Fruit fly (Drosophila melanogaster) whole organism, embryonic: ENCODE data around the gene CG46467.

Experiments
- Adf1 ChIP-seq: fragments of 200-800 bp; sonication (Bioruptor generic); IDR thresholded peaks from 2 replicates; pipeline ENCODE4 v1.3.6; 2022; ENCODE audit warnings: missing biosample characterization, missing genetic modification characterization
- Awh ChIP-seq: fragments of 200-800 bp; sonication (Bioruptor generic); IDR thresholded peaks from 2 replicates; pipeline ENCODE4, ENCODE4 v1.3.6; 2022; ENCODE audit warnings: missing biosample characterization, missing genetic modification characterization
- CG10431 ChIP-seq: fragments of 200-800 bp; sonication (Bioruptor generic); optimal IDR thresholded peaks from 3 replicates; lab custom pipeline; 2018; ENCODE audit warnings: missing biosample characterization, mild to moderate bottlenecking, missing genetic modification characterization
- CG11560 ChIP-seq: fragments of 200-800 bp; sonication (Bioruptor generic); IDR thresholded peaks from 3 replicates; pipeline ENCODE4 v1.3.6; 2022; ENCODE audit warnings: missing biosample characterization, missing genetic modification characterization
- CG12104 ChIP-seq: fragments of 200-800 bp; sonication (Bioruptor generic); optimal IDR thresholded peaks from 3 replicates; lab custom pipeline; 2016; ENCODE audit warnings: missing biosample characterization, missing genetic modification characterization
- CG13894 ChIP-seq: fragments of 200-800 bp; sonication (Bioruptor generic); optimal IDR thresholded peaks from 3 replicates; lab custom pipeline; 2018; ENCODE audit warnings: missing biosample characterization, mild to moderate bottlenecking, missing genetic modification characterization, moderate library complexity
- CG14965 ChIP-seq: fragments of 200-800 bp; sonication (Bioruptor generic); optimal IDR thresholded peaks from 2 replicates; lab custom pipeline; 2016; ENCODE audit warnings: missing biosample characterization, missing genetic modification characterization, borderline replicate concordance
- CG16813 ChIP-seq: fragments of 200-800 bp; sonication (Bioruptor generic); IDR thresholded peaks from 3 replicates; pipeline ENCODE4 v1.3.6; 2022; ENCODE audit warnings: missing biosample characterization, missing genetic modification characterization; ENCODE audit not compliant: partially characterized antibody
- CG17186 ChIP-seq: fragments of 200-800 bp; sonication (Bioruptor generic); optimal IDR thresholded peaks from 3 replicates; lab custom pipeline; 2017; ENCODE audit warnings: missing biosample characterization, missing genetic modification reagents, missing genetic modification characterization
- CG18011 ChIP-seq: fragments of 200-800 bp; sonication (Bioruptor generic); optimal IDR thresholded peaks from 2 replicates; lab custom pipeline; 2017; ENCODE audit warnings: missing biosample characterization, missing genetic modification characterization, mild to moderate bottlenecking, moderate library complexity, missing genotype
- CG2129 ChIP-seq: fragments of 200-800 bp; sonication (Bioruptor generic); IDR thresholded peaks from 2 replicates; pipeline ENCODE4 v1.3.6; 2022; ENCODE audit warnings: missing biosample characterization, missing genetic modification characterization; ENCODE audit not compliant: partially characterized antibody
- CG3065 ChIP-seq: fragments of 200-800 bp; sonication (Bioruptor generic); optimal IDR thresholded peaks from 2 replicates; lab custom pipeline; 2016; ENCODE audit warnings: missing biosample characterization, missing genetic modification characterization
- CG3281 ChIP-seq: fragments of 200-800 bp; sonication (Bioruptor generic); optimal IDR thresholded peaks from 3 replicates; lab custom pipeline; 2017; ENCODE audit warnings: missing biosample characterization, mild to moderate bottlenecking, missing genetic modification characterization
- CG34422 ChIP-seq: fragments of 200-800 bp; sonication (Bioruptor generic); IDR thresholded peaks from 3 replicates; pipeline ENCODE4 v1.3.6; 2022; ENCODE audit warnings: missing biosample characterization, missing genetic modification characterization
- CG6175 ChIP-seq: fragments of 200-800 bp; sonication (Bioruptor generic); IDR thresholded peaks from 3 replicates; pipeline ENCODE4 v1.3.6; 2022; ENCODE audit warnings: missing biosample characterization, missing genetic modification characterization
- CG6791 ChIP-seq: fragments of 200-800 bp; sonication (Bioruptor generic); IDR thresholded peaks from 3 replicates; pipeline ENCODE4 v1.3.6; 2022; ENCODE audit warnings: missing biosample characterization, missing genetic modification characterization; ENCODE audit not compliant: partially characterized antibody
- CG8281 ChIP-seq: fragments of 200-800 bp; sonication (Bioruptor generic); optimal IDR thresholded peaks from 2 replicates; lab custom pipeline; 2018; ENCODE audit warnings: missing biosample characterization, mild to moderate bottlenecking, missing genetic modification characterization, moderate library complexity
- CG8388 ChIP-seq: fragments of 200-800 bp; sonication (Bioruptor generic); optimal IDR thresholded peaks from 2 replicates; lab custom pipeline; 2019; ENCODE audit warnings: missing biosample characterization, mild to moderate bottlenecking, missing genetic modification characterization, moderate library complexity
- CkIIα-i1 ChIP-seq: fragments of 200-800 bp; sonication (Bioruptor generic); IDR thresholded peaks from 2 replicates; pipeline ENCODE4 v1.3.6; 2022; ENCODE audit warnings: missing biosample characterization, missing genetic modification characterization
- Dfd ChIP-seq, 2 experiments: fragments of >200 bp; optimal IDR thresholded peaks; 2 replicates each; lab custom pipeline; 2017; ENCODE audit warnings: missing biosample characterization in 2 of 2, missing genetic modification characterization in 2 of 2
- E2f2 ChIP-seq: fragments of 200-800 bp; sonication (Bioruptor generic); IDR thresholded peaks from 2 replicates; pipeline ENCODE4 v1.3.6; 2022; ENCODE audit warnings: missing biosample characterization, missing genetic modification characterization
- ERR ChIP-seq: fragments of 200-800 bp; sonication (Bioruptor generic); optimal IDR thresholded peaks from 2 replicates; lab custom pipeline; 2016; ENCODE audit warnings: missing biosample characterization, missing genetic modification characterization
- Fer1 ChIP-seq: fragments of 200-800 bp; sonication (Bioruptor generic); optimal IDR thresholded peaks from 2 replicates; lab custom pipeline; 2017; ENCODE audit warnings: missing biosample characterization, mild to moderate bottlenecking, missing genetic modification characterization
- HmgZ ChIP-seq: fragments of 200-800 bp; sonication (Bioruptor generic); optimal IDR thresholded peaks from 2 replicates; lab custom pipeline; 2018; ENCODE audit warnings: missing biosample characterization, mild to moderate bottlenecking, missing genetic modification characterization
- Hmr ChIP-seq: fragments of 200-800 bp; sonication (Bioruptor generic); optimal IDR thresholded peaks from 3 replicates; lab custom pipeline; 2017; ENCODE audit warnings: mild to moderate bottlenecking, missing biosample characterization, missing genetic modification reagents, missing genetic modification characterization
- PHDP ChIP-seq: fragments of 200-800 bp; sonication (Bioruptor generic); optimal IDR thresholded peaks from 3 replicates; lab custom pipeline; 2018; ENCODE audit warnings: missing biosample characterization, mild to moderate bottlenecking, missing genetic modification characterization, moderate library complexity
- Rfx ChIP-seq: fragments of 200-800 bp; sonication (Bioruptor generic); IDR thresholded peaks from 2 replicates; pipeline ENCODE4 v1.3.6; 2022; ENCODE audit warnings: missing biosample characterization, missing genetic modification characterization
- Rx ChIP-seq: fragments of 200-800 bp; sonication (Bioruptor generic); IDR thresholded peaks from 2 replicates; pipeline ENCODE4 v1.3.6; 2022; ENCODE audit warnings: missing biosample characterization, missing genetic modification characterization
- Scr ChIP-seq: fragments of 200-800 bp; sonication (Bioruptor generic); IDR thresholded peaks from 2 replicates; pipeline ENCODE4 v1.3.6; 2022; ENCODE audit warnings: missing biosample characterization, missing genetic modification characterization; ENCODE audit not compliant: partially characterized antibody
- Side ChIP-seq: fragments of 200-800 bp; sonication (Bioruptor generic); optimal IDR thresholded peaks from 2 replicates; lab custom pipeline; 2016; ENCODE audit warnings: missing biosample characterization, missing genetic modification characterization
- Six4 ChIP-seq: fragments of 200-800 bp; sonication (Bioruptor generic); optimal IDR thresholded peaks from 2 replicates; lab custom pipeline; 2016; ENCODE audit warnings: missing biosample characterization, missing genetic modification characterization
- TFAM ChIP-seq: fragments of 200-800 bp; sonication (Bioruptor generic); optimal IDR thresholded peaks from 2 replicates; lab custom pipeline; 2017; ENCODE audit warnings: missing biosample characterization, missing genetic modification characterization, inconsistent platforms
- Taf1 ChIP-seq: fragments of 200-800 bp; sonication (Bioruptor generic); IDR thresholded peaks from 2 replicates; pipeline ENCODE4 v1.3.6; 2022; ENCODE audit warnings: missing biosample characterization, missing genetic modification characterization
- ab ChIP-seq: fragments of 200-800 bp; sonication (Bioruptor generic); optimal IDR thresholded peaks from 2 replicates; lab custom pipeline; 2016; ENCODE audit warnings: missing biosample characterization, missing genetic modification characterization
- ato ChIP-seq: fragments of 200-800 bp; sonication (Bioruptor generic); IDR thresholded peaks from 2 replicates; pipeline ENCODE4 v1.3.6; 2022; ENCODE audit warnings: missing biosample characterization, missing genetic modification characterization; ENCODE audit not compliant: partially characterized antibody
- cas ChIP-seq: fragments of 200-800 bp; sonication (Bioruptor generic); IDR thresholded peaks from 2 replicates; pipeline ENCODE4 v1.3.6; 2022; ENCODE audit warnings: missing biosample characterization, missing genetic modification characterization
- caup ChIP-seq: fragments of 200-800 bp; sonication (Bioruptor generic); optimal IDR thresholded peaks from 3 replicates; lab custom pipeline; 2017; ENCODE audit warnings: missing biosample characterization, mild to moderate bottlenecking, missing genetic modification characterization, moderate library complexity; ENCODE audit not compliant: severe bottlenecking
- emc ChIP-seq: fragments of 200-800 bp; sonication (Bioruptor generic); optimal IDR thresholded peaks from 2 replicates; lab custom pipeline; 2016; ENCODE audit warnings: missing biosample characterization, missing genetic modification characterization
- eve ChIP-seq, 2 experiments: fragments of >200 bp; optimal IDR thresholded peaks; 2 replicates each; lab custom pipeline; 2017; ENCODE audit warnings: missing biosample characterization in 2 of 2, missing genetic modification characterization in 2 of 2
- fu2 ChIP-seq: fragments of 200-800 bp; sonication (Bioruptor generic); optimal IDR thresholded peaks from 2 replicates; lab custom pipeline; 2016; ENCODE audit warnings: missing biosample characterization, missing genetic modification characterization
- jigr1 ChIP-seq: fragments of 200-800 bp; sonication (Bioruptor generic); IDR thresholded peaks from 3 replicates; pipeline ENCODE4 v1.3.6; 2022; ENCODE audit warnings: missing biosample characterization, missing genetic modification characterization
- lola ChIP-seq, 3 experiments: fragments of >200 bp in 2 of 3; fragments of 200-800 bp in 1 of 3; sonication (Bioruptor generic) in 1 of 3; optimal IDR thresholded peaks; 2 replicates each; lab custom pipeline; 2017 to 2019; ENCODE audit warnings: missing biosample characterization in 3 of 3, missing genetic modification characterization in 3 of 3, mild to moderate bottlenecking in 1 of 3, moderate library complexity in 1 of 3
- mirr ChIP-seq: fragments of 200-800 bp; sonication (Bioruptor generic); optimal IDR thresholded peaks from 3 replicates; lab custom pipeline; 2018; ENCODE audit warnings: missing biosample characterization, mild to moderate bottlenecking, missing genetic modification characterization
- nau ChIP-seq: fragments of 200-800 bp; sonication (Bioruptor generic); optimal IDR thresholded peaks from 3 replicates; lab custom pipeline; 2017; ENCODE audit warnings: missing biosample characterization, mild to moderate bottlenecking, missing genetic modification characterization, missing genetic modification reagents
- oc ChIP-seq: fragments of 200-800 bp; sonication (Bioruptor generic); optimal IDR thresholded peaks from 2 replicates; lab custom pipeline; 2018; ENCODE audit warnings: missing biosample characterization, mild to moderate bottlenecking, missing genetic modification characterization, moderate library complexity
- pfk ChIP-seq: fragments of 200-800 bp; sonication (Bioruptor generic); optimal IDR thresholded peaks from 2 replicates; lab custom pipeline; 2018; ENCODE audit warnings: missing biosample characterization, mild to moderate bottlenecking, missing genetic modification characterization, moderate library complexity
- schlank ChIP-seq: fragments of 200-800 bp; sonication (Bioruptor generic); optimal IDR thresholded peaks from 2 replicates; lab custom pipeline; 2018; ENCODE audit warnings: missing biosample characterization, mild to moderate bottlenecking, missing genetic modification characterization
- slbo ChIP-seq: fragments of 200-800 bp; sonication (Bioruptor generic); IDR thresholded peaks from 2 replicates; pipeline ENCODE4 v1.3.6; 2022; ENCODE audit warnings: missing biosample characterization, missing genetic modification characterization
- slou ChIP-seq: fragments of 200-800 bp; sonication (Bioruptor generic); optimal IDR thresholded peaks from 3 replicates; lab custom pipeline; 2016; ENCODE audit warnings: missing biosample characterization, missing genetic modification characterization
- unc-4 ChIP-seq: fragments of 200-800 bp; sonication (Bioruptor generic); IDR thresholded peaks from 2 replicates; pipeline ENCODE4 v1.3.6; 2022; ENCODE audit warnings: missing biosample characterization, missing genetic modification characterization; ENCODE audit not compliant: partially characterized antibody

Gene CG46467

dm6 chr3R:9873753-9874117 lies 746 bp upstream of the CG46467 start (continued):
- TF ChIP-seq CG6791 (no peak), Scr (GFP tag; lab: Robert Waterston, UW) (no peak), Rfx (GFP tag; lab: Robert Waterston, UW) (peak; percentile 82), mirr (GFP tag; lab: Kevin White, UChicago) (no peak), CG6175 (peak; percentile 72), slbo (GFP tag; lab: Robert Waterston, UW) (peak; percentile 82), CG12104 (peak; percentile 44), ERR (GFP tag; lab: Kevin White, UChicago) (no peak), CG13894 (tag; lab: Kevin White, UChicago) (no peak), CG11560 (tag; lab: Robert Waterston, UW) (peak; percentile 56; the same call in 1 of the 3 replicates), Adf1 (GFP tag; lab: Robert Waterston, UW) (no peak; the same call in 1 of the 2 replicates), CG3065 (GFP tag; lab: Kevin White, UChicago) (peak; percentile 41), CG17186 (GFP tag; lab: Kevin White, UChicago) (peak; percentile 3), CG16813 (GFP tag; lab: Robert Waterston, UW) (no peak), oc (tag; lab: Kevin White, UChicago) (peak; percentile 20), HmgZ (tag; lab: Kevin White, UChicago) (peak; percentile 34), emc (peak; percentile 83), CG18011 (GFP tag; lab: Kevin White, UChicago) (peak; percentile 68), caup (GFP tag; lab: Kevin White, UChicago) (peak; percentile 38), Rx (no peak), CG10431 (peak; percentile 13), unc-4 (GFP tag; lab: Robert Waterston, UW) (no peak), fu2 (GFP tag; lab: Kevin White, UChicago) (peak; percentile 89), Dfd (GFP tag; optimal IDR thresholded peaks at IDR 0.05; lab: Kevin White, UChicago) (no peak), cas (0 out of 2 replicates have a peak, but pooled peaks have one; percentile 10), jigr1 (GFP tag; lab: Robert Waterston, UW) (peak; percentile 77; the same call in 2 of the 3 replicates), CG8281 (tag; lab: Kevin White, UChicago) (peak; percentile 1), Awh (peak; percentile 74), CG34422 (peak; percentile 85), PHDP (peak; percentile 74), CG3281 (GFP tag; lab: Kevin White, UChicago) (peak; percentile 85), CG14965 (no peak), Hmr (GFP tag; lab: Kevin White, UChicago) (peak; percentile 88), pfk (GFP tag; lab: Kevin White, UChicago) (no peak), ab (GFP tag; lab: Kevin White, UChicago) (peak; percentile 59), CG8388 (peak; percentile 62), Taf1 (GFP tag; lab: Robert Waterston, UW) (peak; percentile 13; the same call in 1 of the 2 replicates), CkIIα-i1 (GFP tag; lab: Robert Waterston, UW) (no peak), CG2129 (GFP tag; lab: Robert Waterston, UW) (no peak), Side (peak; percentile 86), lola (GFP tag; optimal IDR thresholded peaks at IDR 0.05; lab: Kevin White, UChicago) (peak in 1 of 3 experiments; percentile 14), slou (peak; percentile 35), TFAM (GFP tag; lab: Kevin White, UChicago) (no peak), ato (no peak), schlank (tag; lab: Kevin White, UChicago) (peak; percentile 61), Six4 (GFP tag; lab: Kevin White, UChicago) (no peak), E2f2 (GFP tag; lab: Robert Waterston, UW) (peak; percentile 49), nau (GFP tag; lab: Kevin White, UChicago) (peak; percentile 68), Fer1 (GFP tag; lab: Kevin White, UChicago) (peak; percentile 74), eve (GFP tag; optimal IDR thresholded peaks at IDR 0.05; lab: Kevin White, UChicago) (peak in 1 of 2 experiments; percentile 60)
